Worm (Caenorhabditis elegans): ENCODE results near the gene abcf-1.

Gene abcf-1

ce11 chrV:12803274-12803673, 40.1 kb upstream of the abcf-1 start, which contains the start of gene srbc-45:
Gene srbc-45, plus strand, starts transcription at chrV:12803574.
- TF ChIP-seq madf-3 (GFP tag; IDR thresholded peaks at IDR 0.05) (no peak), ama-1 (optimal IDR thresholded peaks at IDR 0.05) (no peak), ama-1 (GFP tag; optimal IDR thresholded peaks at IDR 0.05) (no peak), ets-4 (GFP tag; optimal IDR thresholded peaks at IDR 0.05) (no peak), nfyb-1 (GFP tag; IDR thresholded peaks at IDR 0.05) (no peak), let-526 (GFP tag; IDR thresholded peaks at IDR 0.05) (no peak), attf-5 (GFP tag; optimal IDR thresholded peaks at IDR 0.05) (no peak), gei-17 (GFP tag; optimal IDR thresholded peaks at IDR 0.05) (no peak), Y53F4B.3 (GFP tag; IDR thresholded peaks at IDR 0.05) (no peak), rpc-1 (optimal IDR thresholded peaks at IDR 0.05) (no peak), rpc-1 (tag; optimal IDR thresholded peaks at IDR 0.05) (no peak), dpl-1 (GFP tag; optimal IDR thresholded peaks at IDR 0.05) (no peak), ztf-28 (GFP tag; IDR thresholded peaks at IDR 0.05) (no peak), B0035.1 (tag; optimal IDR thresholded peaks at IDR 0.05) (no peak), snpc-1.3 (tag; optimal IDR thresholded peaks at IDR 0.05; ENCODE audit: insufficient read depth) (no peak), F10E7.11 (tag; optimal IDR thresholded peaks at IDR 0.05) (no peak), nfya-2 (GFP tag; IDR thresholded peaks at IDR 0.05) (no peak), hmg-20 (GFP tag; IDR thresholded peaks at IDR 0.05) (no peak)

DNA sequence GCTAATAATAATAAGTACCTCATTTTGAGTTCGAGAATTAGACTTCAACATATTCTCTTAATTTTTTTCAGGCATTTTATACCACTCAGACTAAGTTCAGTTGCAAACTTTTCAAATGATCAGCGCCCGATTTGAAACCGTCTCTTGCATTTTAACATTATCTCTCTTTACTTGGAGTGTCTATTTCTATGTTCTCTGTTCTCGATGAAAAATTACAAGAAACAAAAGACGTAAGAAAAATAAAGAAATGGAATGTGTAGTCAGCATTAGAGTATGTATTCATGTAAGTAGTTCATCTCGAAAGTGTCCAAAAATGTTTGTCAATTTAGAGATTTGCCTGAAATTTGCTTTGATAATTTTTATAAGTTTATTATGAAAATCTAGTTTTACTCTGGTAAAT, 37.0 kb upstream of the abcf-1 start, which contains the start of gene ugt-3:
TSS of gene ugt-3 (minus strand) at position 101 of the 400 bp plus-strand sequence.
- TF ChIP-seq snpc-1.3 (tag; optimal IDR thresholded peaks at IDR 0.05; ENCODE audit: insufficient read depth): no peak
- TF ChIP-seq F49E8.2 (tag; optimal IDR thresholded peaks at IDR 0.05; ENCODE audit: insufficient read depth): no peak
- no peak for TF ChIP-seq Y53F4B.3 (GFP tag; IDR thresholded peaks at IDR 0.05)
- TF ChIP-seq mes-4 (tag; optimal IDR thresholded peaks at IDR 0.05): no peak
- no peak for TF ChIP-seq pbrm-1 (GFP tag; IDR thresholded peaks at IDR 0.05)
- no peak for TF ChIP-seq egl-44 (GFP tag; IDR thresholded peaks at IDR 0.05)
- no peak for TF ChIP-seq Y53G8AR.9 (GFP tag; conservative IDR thresholded peaks at IDR 0.05)
- TF ChIP-seq sea-2 (GFP tag; IDR thresholded peaks at IDR 0.05): no peak
- TF ChIP-seq rec-8 (tag; optimal IDR thresholded peaks at IDR 0.05): no peak
- TF ChIP-seq ztf-18 (tag; optimal IDR thresholded peaks at IDR 0.05): no peak
- no peak for TF ChIP-seq lin-35 (GFP tag; optimal IDR thresholded peaks at IDR 0.05)
- no peak for TF ChIP-seq lin-54 (GFP tag; optimal IDR thresholded peaks at IDR 0.05)
- no peak for TF ChIP-seq madf-3 (GFP tag; IDR thresholded peaks at IDR 0.05)
- TF ChIP-seq F22D6.2 (tag; optimal IDR thresholded peaks at IDR 0.05): no peak
- TF ChIP-seq ccch-3 (GFP tag; optimal IDR thresholded peaks at IDR 0.05): no peak
- TF ChIP-seq nhr-80 (tag; optimal IDR thresholded peaks at IDR 0.05): no peak
- TF ChIP-seq ceh-100 (GFP tag; IDR thresholded peaks at IDR 0.05): no peak
- no peak for TF ChIP-seq dpff-1 (tag; optimal IDR thresholded peaks at IDR 0.05)
- TF ChIP-seq fkh-3 (tag; optimal IDR thresholded peaks at IDR 0.05): no peak

DNA sequence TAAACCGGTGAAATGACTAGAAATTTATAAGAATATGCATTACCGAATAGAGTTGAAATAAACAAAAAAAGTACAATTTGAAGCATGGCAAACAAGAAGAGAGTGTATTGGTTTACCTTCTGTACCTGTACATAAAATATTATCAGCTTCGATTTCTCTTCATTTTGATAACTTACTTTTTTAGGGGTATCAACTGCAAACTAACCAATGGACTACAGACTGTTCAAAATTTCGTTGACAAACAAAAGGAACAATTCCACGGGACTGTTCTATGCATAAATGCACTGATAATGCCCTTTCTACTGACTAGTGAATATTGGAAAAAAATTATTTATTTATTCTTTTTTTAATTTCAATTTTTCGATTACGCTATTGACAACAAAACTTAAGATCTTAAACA, 34.8 kb upstream of the abcf-1 start, which contains the start of gene ugt-6:
TSS of gene ugt-6 (minus strand) at position 233 of the 400 bp plus-strand sequence.
- TF ChIP-seq mes-4 (tag; optimal IDR thresholded peaks at IDR 0.05): no peak
- no peak for TF ChIP-seq bed-2 (GFP tag; IDR thresholded peaks at IDR 0.05)
- TF ChIP-seq unc-130 (GFP tag; optimal IDR thresholded peaks at IDR 0.05): no peak
- no peak for TF ChIP-seq die-1 (tag; optimal IDR thresholded peaks at IDR 0.05)
- TF ChIP-seq nhr-90 (tag; optimal IDR thresholded peaks at IDR 0.05): no peak
- no peak for TF ChIP-seq ekl-4 (GFP tag; IDR thresholded peaks at IDR 0.05)
- no peak for TF ChIP-seq nfyb-1 (GFP tag; IDR thresholded peaks at IDR 0.05)
- TF ChIP-seq ccch-3 (GFP tag; optimal IDR thresholded peaks at IDR 0.05): no peak
- no peak for TF ChIP-seq hsf-1 (GFP tag; IDR thresholded peaks at IDR 0.05)
- no peak for TF ChIP-seq F49E8.2 (tag; optimal IDR thresholded peaks at IDR 0.05; ENCODE audit: insufficient read depth)
- no peak for TF ChIP-seq hlh-26 (GFP tag; conservative IDR thresholded peaks at IDR 0.05)
- no peak for TF ChIP-seq F10E7.11 (tag; optimal IDR thresholded peaks at IDR 0.05)
- no peak for TF ChIP-seq let-607 (tag; optimal IDR thresholded peaks at IDR 0.05)
- no peak for TF ChIP-seq B0019.2 (GFP tag; conservative IDR thresholded peaks at IDR 0.05)
- no peak for TF ChIP-seq unc-62 (GFP tag; optimal IDR thresholded peaks at IDR 0.05)
- no peak for TF ChIP-seq ceh-27 (GFP tag; optimal IDR thresholded peaks at IDR 0.05)
